Worm (Caenorhabditis elegans) whole organism, early embryonic: ENCODE measurements around the gene sym-4.

Experiments used
- aly-1 ChIP-seq: sonication (generic microtip); optimal IDR thresholded peaks from 2 replicates; lab custom pipeline; 2016; ENCODE audit warnings: missing genetic modification characterization, missing compliant biosample characterization
- ama-1 ChIP-seq: fragments of 150-350 bp; optimal IDR thresholded peaks from 2 replicates; lab custom pipeline; 2014

DNA sequence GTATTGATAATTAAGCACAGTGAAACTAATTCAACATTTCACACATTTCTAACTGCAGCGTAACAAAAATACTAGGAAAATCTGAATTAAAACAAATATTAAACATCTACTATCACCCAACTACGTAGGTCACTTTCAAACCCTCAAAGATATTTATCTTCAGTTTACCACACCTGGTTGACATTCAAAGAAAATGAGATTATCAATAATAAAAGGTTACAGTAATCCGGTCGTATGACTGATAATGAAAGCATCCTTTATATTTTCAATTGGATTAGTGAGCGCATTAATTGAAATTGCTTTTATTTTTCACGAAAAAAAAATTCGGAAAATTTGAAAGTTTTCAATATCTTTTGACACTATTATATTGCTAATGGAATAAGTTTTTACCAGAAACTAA, 13.1 kb upstream of the sym-4 start:
- TF ChIP-seq ama-1 (lab: Kevin White, UChicago) (no peak), aly-1 (no peak)
